Worm (Caenorhabditis elegans) whole organism, late embryonic: ENCODE measurements around the gene R10E4.3.

Experiments used
- C08G9.2 ChIP-seq: sonication (generic microtip); optimal IDR thresholded peaks from 2 replicates; lab custom pipeline; 2016; ENCODE audit warnings: mild to moderate bottlenecking, missing genetic modification characterization, moderate library complexity, missing compliant biosample characterization
- K02D7.2 ChIP-seq: sonication (generic microtip); optimal IDR thresholded peaks from 2 replicates; lab custom pipeline; 2017; ENCODE audit warnings: mild to moderate bottlenecking, missing genetic modification characterization, missing compliant biosample characterization
- K09A11.1 ChIP-seq: sonication (generic microtip); optimal IDR thresholded peaks from 2 replicates; lab custom pipeline; 2017; ENCODE audit warnings: antibody characterized with exemption, mild to moderate bottlenecking, missing genetic modification characterization, missing compliant biosample characterization; ENCODE audit not compliant: insufficient read depth
- ceh-14 ChIP-seq: sonication (generic microtip); optimal IDR thresholded peaks from 2 replicates; lab custom pipeline; 2016; ENCODE audit warnings: missing genotype, missing genetic modification characterization, missing compliant biosample characterization
- ceh-18 ChIP-seq: sonication (generic microtip); optimal IDR thresholded peaks from 2 replicates; lab custom pipeline; 2016; ENCODE audit warnings: missing genetic modification characterization, missing compliant biosample characterization
- ceh-19 ChIP-seq: fragments of 200-800 bp; sonication (Bioruptor generic); optimal IDR thresholded peaks from 2 replicates; lab custom pipeline; 2018; ENCODE audit warnings: mild to moderate bottlenecking, missing genetic modification characterization, missing compliant biosample characterization
- ceh-2 ChIP-seq: sonication (generic microtip); optimal IDR thresholded peaks from 2 replicates; lab custom pipeline; 2016; ENCODE audit warnings: missing genotype, missing genetic modification characterization, missing compliant biosample characterization
- ceh-22 ChIP-seq: sonication (generic microtip); optimal IDR thresholded peaks from 2 replicates; lab custom pipeline; 2017; ENCODE audit warnings: missing biosample characterization, missing genetic modification characterization
- ceh-24 ChIP-seq: sonication (generic microtip); optimal IDR thresholded peaks from 2 replicates; lab custom pipeline; 2016; ENCODE audit warnings: mild to moderate bottlenecking, missing genetic modification characterization, missing compliant biosample characterization
- ceh-31 ChIP-seq: sonication (generic microtip); optimal IDR thresholded peaks from 2 replicates; lab custom pipeline; 2016; ENCODE audit warnings: missing genetic modification characterization, missing compliant biosample characterization
- ceh-45 ChIP-seq: fragments of 200-800 bp; sonication (Bioruptor generic); IDR thresholded peaks from 2 replicates; pipeline ENCODE4 v1.3.6; 2022; ENCODE audit warnings: missing genetic modification reagents, missing genetic modification characterization, missing compliant biosample characterization
- ceh-48 ChIP-seq: sonication (generic microtip); optimal IDR thresholded peaks from 2 replicates; lab custom pipeline; 2016; ENCODE audit warnings: missing genetic modification characterization, inconsistent platforms, missing compliant biosample characterization
- ceh-9 ChIP-seq: sonication (generic microtip); optimal IDR thresholded peaks from 2 replicates; lab custom pipeline; 2016; ENCODE audit warnings: mild to moderate bottlenecking, missing genetic modification characterization, inconsistent platforms, missing compliant biosample characterization
- elt-2 ChIP-seq: sonication (generic microtip); optimal IDR thresholded peaks from 2 replicates; lab custom pipeline; 2016; ENCODE audit warnings: missing genetic modification reagents, missing genetic modification characterization, missing compliant biosample characterization
- elt-4 ChIP-seq: sonication (generic microtip); optimal IDR thresholded peaks from 2 replicates; lab custom pipeline; 2016; ENCODE audit warnings: missing genetic modification characterization, missing compliant biosample characterization
- ets-4 ChIP-seq: sonication (generic microtip); optimal IDR thresholded peaks from 2 replicates; lab custom pipeline; 2016; ENCODE audit warnings: missing genetic modification characterization, missing compliant biosample characterization
- fax-1 ChIP-seq: sonication (generic microtip); optimal IDR thresholded peaks from 2 replicates; lab custom pipeline; 2016; ENCODE audit warnings: missing genotype, missing genetic modification characterization, missing compliant biosample characterization
- fkh-10 ChIP-seq: fragments of 150-350 bp; optimal IDR thresholded peaks from 2 replicates; lab custom pipeline; 2014; ENCODE audit warnings: missing biosample characterization, missing genetic modification reagents, missing genetic modification characterization
- fkh-6 ChIP-seq: sonication (generic microtip); optimal IDR thresholded peaks from 2 replicates; lab custom pipeline; 2016; ENCODE audit warnings: missing genetic modification characterization, missing compliant biosample characterization
- gmeb-2 ChIP-seq: sonication (generic microtip); optimal IDR thresholded peaks from 2 replicates; lab custom pipeline; 2016; ENCODE audit warnings: missing genetic modification characterization, inconsistent platforms, missing compliant biosample characterization
- hlh-13 ChIP-seq: fragments of 200-800 bp; sonication (Bioruptor generic); optimal IDR thresholded peaks from 2 replicates; lab custom pipeline; 2018; ENCODE audit warnings: mild to moderate bottlenecking, missing genetic modification characterization, missing compliant biosample characterization
- hlh-15 ChIP-seq: sonication (generic microtip); optimal IDR thresholded peaks from 2 replicates; lab custom pipeline; 2016; ENCODE audit warnings: missing genetic modification characterization, missing compliant biosample characterization
- hlh-30 ChIP-seq: sonication (generic microtip); optimal IDR thresholded peaks from 2 replicates; lab custom pipeline; 2017; ENCODE audit warnings: antibody characterized with exemption, missing genetic modification characterization, missing compliant biosample characterization; ENCODE audit not compliant: insufficient read depth
- hlh-6 ChIP-seq: sonication (generic microtip); optimal IDR thresholded peaks from 2 replicates; lab custom pipeline; 2016; ENCODE audit warnings: missing genotype, missing genetic modification characterization, missing compliant biosample characterization
- hlh-8 ChIP-seq: sonication (generic microtip); optimal IDR thresholded peaks from 2 replicates; lab custom pipeline; 2016; ENCODE audit warnings: missing genotype, missing genetic modification characterization, missing compliant biosample characterization
- lim-6 ChIP-seq: sonication (generic microtip); optimal IDR thresholded peaks from 2 replicates; lab custom pipeline; 2016; ENCODE audit warnings: missing genetic modification characterization, missing compliant biosample characterization
- lin-11 ChIP-seq: fragments of 200-800 bp; sonication (Bioruptor generic); optimal IDR thresholded peaks from 2 replicates; lab custom pipeline; 2018; ENCODE audit warnings: mild to moderate bottlenecking, missing genetic modification characterization, missing compliant biosample characterization
- madf-2 ChIP-seq: sonication (generic microtip); optimal IDR thresholded peaks from 2 replicates; lab custom pipeline; 2017; ENCODE audit warnings: missing genetic modification characterization, missing compliant biosample characterization
- nfya-1 ChIP-seq: sonication (generic microtip); optimal IDR thresholded peaks from 2 replicates; lab custom pipeline; 2017; ENCODE audit warnings: missing genetic modification characterization, mild to moderate bottlenecking, missing compliant biosample characterization, antibody characterized with exemption, moderate library complexity
- odd-2 ChIP-seq: sonication (generic microtip); optimal IDR thresholded peaks from 2 replicates; lab custom pipeline; 2017; ENCODE audit warnings: antibody characterized with exemption, mild to moderate bottlenecking, missing genetic modification characterization, missing compliant biosample characterization
- pat-9 ChIP-seq: fragments of 200-800 bp; sonication (Bioruptor generic); optimal IDR thresholded peaks from 2 replicates; lab custom pipeline; 2018; ENCODE audit warnings: mild to moderate bottlenecking, missing genetic modification characterization, moderate library complexity, missing compliant biosample characterization
- pha-4 ChIP-seq: fragments of 150-350 bp; optimal IDR thresholded peaks from 2 replicates; lab custom pipeline; 2018; ENCODE audit warnings: missing biosample characterization, missing genetic modification reagents, missing genetic modification characterization
- pqm-1 ChIP-seq: sonication (generic microtip); optimal IDR thresholded peaks from 2 replicates; lab custom pipeline; 2016; ENCODE audit warnings: missing genetic modification characterization, missing compliant biosample characterization
- pros-1 ChIP-seq: fragments of 150-350 bp; optimal IDR thresholded peaks from 2 replicates; lab custom pipeline; 2014; ENCODE audit warnings: missing biosample characterization, missing genetic modification reagents, missing genetic modification characterization
- ref-2 ChIP-seq: sonication (generic microtip); optimal IDR thresholded peaks from 2 replicates; lab custom pipeline; 2016; ENCODE audit warnings: missing genetic modification characterization, missing compliant biosample characterization
- rnt-1 ChIP-seq: sonication (generic microtip); optimal IDR thresholded peaks from 2 replicates; lab custom pipeline; 2016; ENCODE audit warnings: missing genetic modification characterization, missing compliant biosample characterization
- sox-2 ChIP-seq: fragments of 200-800 bp; sonication (Bioruptor generic); IDR thresholded peaks from 2 replicates; pipeline ENCODE4 v1.3.6; 2022; ENCODE audit warnings: missing genetic modification reagents, missing genetic modification characterization, missing compliant biosample characterization
- tbx-2 ChIP-seq: sonication (generic microtip); optimal IDR thresholded peaks from 2 replicates; lab custom pipeline; 2016; ENCODE audit warnings: missing genetic modification characterization, missing compliant biosample characterization
- ttx-3 ChIP-seq: sonication (generic microtip); optimal IDR thresholded peaks from 2 replicates; lab custom pipeline; 2016; ENCODE audit warnings: missing genetic modification reagents, missing genetic modification characterization, missing compliant biosample characterization
- unc-3 ChIP-seq, 2 experiments: fragments of 200-800 bp in 1 of 2; sonication (Bioruptor generic) in 1 of 2; sonication (generic microtip) in 1 of 2; conservative IDR thresholded peaks in 1 of 2; optimal IDR thresholded peaks in 1 of 2; 2 replicates each; pipeline versions ENCODE4 v1.3.6 to Lab custom; 2016 to 2022; ENCODE audit warnings: missing compliant biosample characterization in 2 of 2, missing genetic modification characterization in 2 of 2, missing genetic modification reagents in 1 of 2
- unc-86 ChIP-seq: sonication (generic microtip); optimal IDR thresholded peaks from 2 replicates; lab custom pipeline; 2016; ENCODE audit warnings: missing genetic modification characterization, missing compliant biosample characterization
- zip-5 ChIP-seq: sonication (generic microtip); optimal IDR thresholded peaks from 2 replicates; lab custom pipeline; 2016; ENCODE audit warnings: missing genetic modification characterization, missing compliant biosample characterization
- ztf-16 ChIP-seq: sonication (generic microtip); optimal IDR thresholded peaks from 2 replicates; lab custom pipeline; 2017; ENCODE audit warnings: missing genetic modification characterization, missing compliant biosample characterization

R10E4.3 gene

ce11 chrIII:4275704-4276103 is 11.6 kb downstream of the R10E4.3 start:
- no peak for TF ChIP-seq ets-4 (tag; lab: Kevin White, UChicago)
- no peak for TF ChIP-seq odd-2 (tag; lab: Kevin White, UChicago)
- no peak for TF ChIP-seq C08G9.2
- no peak for TF ChIP-seq hlh-8
- peak; percentile 93 for TF ChIP-seq nfya-1 (tag; lab: Kevin White, UChicago)

- TF ChIP-seq K02D7.2 (tag; lab: Kevin White, UChicago) (no peak), nfya-1 (tag; lab: Kevin White, UChicago) (no peak), gmeb-2 (no peak), ztf-16 (no peak), ref-2 (peak; percentile 10), unc-86 (tag; lab: Kevin White, UChicago) (no peak), tbx-2 (peak; percentile 75), fax-1 (tag; lab: Kevin White, UChicago) (no peak), ceh-45 (no peak), ceh-19 (GFP tag; lab: Kevin White, UChicago) (no peak), unc-3 (GFP tag; conservative IDR thresholded peaks at IDR 0.05; lab: Robert Waterston, UW) (no peak), unc-3 (tag; optimal IDR thresholded peaks at IDR 0.05; lab: Kevin White, UChicago) (no peak), zip-5 (no peak), ceh-48 (tag; lab: Kevin White, UChicago) (no peak), elt-2 (tag; lab: Kevin White, UChicago) (peak; percentile 47), ttx-3 (tag; lab: Kevin White, UChicago) (no peak), lim-6 (tag; lab: Kevin White, UChicago) (no peak), madf-2 (tag; lab: Kevin White, UChicago) (no peak), hlh-30 (tag; lab: Kevin White, UChicago) (peak; percentile 47), hlh-6 (tag; lab: Kevin White, UChicago) (no peak), rnt-1 (tag; lab: Kevin White, UChicago) (no peak), odd-2 (tag; lab: Kevin White, UChicago) (no peak), pha-4 (tag; lab: Kevin White, UChicago) (no peak), pros-1 (tag; lab: Kevin White, UChicago) (no peak), elt-4 (no peak), hlh-15 (tag; lab: Kevin White, UChicago) (no peak), ceh-24 (tag; lab: Kevin White, UChicago) (no peak)
Measured at ce11 chrIII:4274524-4274923, 12.8 kb downstream of the R10E4.3 start.

- no peak for TF ChIP-seq ceh-9
- peak; percentile 61 for TF ChIP-seq hlh-30 (tag; lab: Kevin White, UChicago)
Measured at ce11 chrIII:4272864-4273263, 14.4 kb downstream of the R10E4.3 start.

- TF ChIP-seq elt-2 (tag; lab: Kevin White, UChicago) (peak; percentile 11), ceh-18 (tag; lab: Kevin White, UChicago) (no peak)
- TF ChIP-seq, all 69 proteins: peak for 1
Measured at ce11 chrIII:4271059-4271458, 16.2 kb downstream of the R10E4.3 start.

ce11 chrIII:4269220-4269935 is 17.9 kb downstream of the R10E4.3 start, which contains the start of the genes sftb-1 and R10E4.1:
sftb-1 (minus strand) TSS chrIII:4269270.
R10E4.1 (plus strand) TSS chrIII:4269743.
- TF ChIP-seq lin-11 (tag; lab: Kevin White, UChicago) (no peak), K09A11.1 (tag; lab: Kevin White, UChicago) (no peak), pat-9 (no peak), fkh-6 (no peak), sox-2 (GFP tag; lab: Robert Waterston, UW) (no peak), zip-5 (no peak), hlh-13 (GFP tag; lab: Kevin White, UChicago) (no peak), tbx-2 (peak; percentile 31), ceh-2 (tag; lab: Kevin White, UChicago) (no peak), pqm-1 (tag; lab: Kevin White, UChicago) (no peak), ceh-22 (no peak), nfya-1 (tag; lab: Kevin White, UChicago) (peak; percentile 55), elt-2 (tag; lab: Kevin White, UChicago) (peak; percentile 4), ceh-14 (peak; percentile 37), elt-4 (no peak), ref-2 (no peak), fkh-10 (no peak), ceh-31 (peak; percentile 4), ceh-19 (GFP tag; lab: Kevin White, UChicago) (no peak)
